Worm (Caenorhabditis elegans) whole organism, L4/young adult: Measurements from ENCODE around the gene dsb-2.

Experiments
- dao-5 ChIP-seq: sonication (generic microtip); optimal IDR thresholded peaks from 2 replicates; lab custom pipeline; 2016; ENCODE audit warnings: missing genotype, missing genetic modification characterization, moderate library complexity, missing compliant biosample characterization
- him-1 ChIP-seq: sonication (generic microtip); optimal IDR thresholded peaks from 2 replicates; lab custom pipeline; 2016; ENCODE audit warnings: missing genotype, missing genetic modification reagents, missing genetic modification characterization, missing compliant biosample characterization

DNA sequence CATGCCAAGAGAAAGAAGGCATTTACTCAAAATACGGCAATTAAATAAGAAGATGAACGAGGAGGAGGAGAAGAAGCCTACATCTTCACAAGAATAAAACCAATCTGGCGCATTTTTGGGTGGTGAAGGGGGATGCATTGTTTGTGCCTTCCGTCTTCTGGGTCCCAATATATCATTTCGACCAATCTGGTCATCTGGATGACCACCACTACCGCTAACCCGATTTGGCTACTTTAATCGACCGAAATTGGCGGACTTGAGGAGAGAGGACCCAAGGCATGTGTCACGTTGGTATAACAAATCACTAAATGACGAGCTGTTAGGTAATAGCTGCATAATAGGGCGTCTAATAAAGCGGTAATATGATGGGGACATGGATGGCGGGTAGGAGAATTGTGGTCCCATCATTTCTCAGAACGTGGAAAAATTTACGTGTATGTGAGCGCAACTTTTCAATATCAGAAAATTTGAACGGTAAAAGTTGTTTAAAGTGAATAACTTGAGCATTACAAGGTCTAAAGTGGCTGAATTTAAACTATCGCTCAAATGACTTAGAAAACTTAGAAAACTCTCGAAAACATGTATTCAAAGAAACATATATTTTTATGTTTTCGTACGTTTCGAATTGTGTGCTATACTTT lies 22.9 kb downstream of the dsb-2 start:
- TF ChIP-seq dao-5 (tag; lab: Kevin White, UChicago) (no peak), him-1 (no peak)
